Worm (Caenorhabditis elegans) whole organism, L4 larva: ENCODE measurements around the gene T28F3.9.

Source experiments
- ZK546.5 ChIP-seq, 2 experiments: sonication (generic microtip); optimal IDR thresholded peaks; 2 replicates each; lab custom pipeline; 2017; ENCODE audit warnings: missing biosample characterization in 2 of 2, missing genetic modification characterization in 2 of 2
- ceh-32 ChIP-seq: sonication (generic microtip); optimal IDR thresholded peaks from 2 replicates; lab custom pipeline; 2016; ENCODE audit warnings: mild to moderate bottlenecking, missing genetic modification characterization, missing compliant biosample characterization; ENCODE audit not compliant: poor library complexity
- dve-1 ChIP-seq: sonication (generic microtip); optimal IDR thresholded peaks from 2 replicates; lab custom pipeline; 2017; ENCODE audit warnings: antibody characterized with exemption, mild to moderate bottlenecking, missing genetic modification characterization, missing compliant biosample characterization; ENCODE audit not compliant: insufficient read depth
- fkh-10 ChIP-seq: fragments of 150-350 bp; optimal IDR thresholded peaks from 2 replicates; lab custom pipeline; 2014; ENCODE audit warnings: missing biosample characterization, missing genetic modification reagents, missing genetic modification characterization
- mdl-1 ChIP-seq, 2 experiments: fragments of 150-350 bp in 1 of 2; sonication (generic microtip) in 1 of 2; optimal IDR thresholded peaks; 2 replicates each; lab custom pipeline; 2014 to 2017; ENCODE audit warnings: missing biosample characterization in 2 of 2, missing genetic modification characterization in 2 of 2
- sdz-12 ChIP-seq: fragments of 200-800 bp; sonication (Bioruptor generic); optimal IDR thresholded peaks from 2 replicates; lab custom pipeline; 2018; ENCODE audit warnings: mild to moderate bottlenecking, missing genetic modification characterization, missing compliant biosample characterization
- unc-62 ChIP-seq, 3 experiments: fragments of 150-350 bp in 1 of 3; sonication (generic microtip); optimal IDR thresholded peaks in 2 of 3; peaks in 1 of 3; 1 replicate in 1 of 3; 2 replicates in 2 of 3; lab custom pipeline; 2014 to 2017; ENCODE audit warnings: missing biosample characterization in 3 of 3, missing genetic modification characterization in 3 of 3, missing genetic modification reagents in 3 of 3, missing genotype in 1 of 3
- vab-7 ChIP-seq: fragments of 200-800 bp; sonication (Bioruptor generic); IDR thresholded peaks from 2 replicates; pipeline ENCODE4 v1.3.6; 2022; ENCODE audit warnings: missing genetic modification reagents, missing genetic modification characterization, missing compliant biosample characterization

DNA sequence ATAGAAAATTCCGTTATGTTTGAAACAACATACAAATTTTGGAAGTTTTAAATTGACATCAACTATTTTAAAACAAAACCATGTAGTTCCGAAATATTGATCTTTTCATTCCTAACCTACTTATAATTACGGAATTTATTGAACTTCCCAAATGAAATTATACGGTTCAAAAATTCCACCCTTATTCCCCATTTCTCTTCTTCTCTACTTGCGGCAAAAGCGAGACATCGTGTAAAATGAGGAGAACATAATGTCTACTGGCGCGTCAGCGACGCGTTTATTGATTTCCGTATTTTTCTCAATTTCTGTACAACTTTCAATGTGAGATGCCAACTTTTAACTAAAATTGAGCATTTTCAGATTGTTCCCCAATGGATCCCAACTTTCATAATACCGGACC, 20.5 kb downstream of the T28F3.9 start, which contains the start of gene ceh-88:
- TF ChIP-seq fkh-10 (GFP tag; lab: Kevin White, UChicago) (no peak), ceh-32 (tag; lab: Kevin White, UChicago) (no peak), vab-7 (GFP tag; lab: Robert Waterston, UW) (no peak), mdl-1 (tag; optimal IDR thresholded peaks at IDR 0.05; lab: Kevin White, UChicago) (no peak), ZK546.5 (tag; optimal IDR thresholded peaks at IDR 0.05; lab: Kevin White, UChicago) (no peak), dve-1 (tag; lab: Kevin White, UChicago) (peak; percentile 15), unc-62 (GFP tag; optimal IDR thresholded peaks at IDR 0.05 in 1 of 2; lab: Kevin White, UChicago) (no peak), unc-62 (tag; optimal IDR thresholded peaks at IDR 0.05; lab: Kevin White, UChicago) (no peak), sdz-12 (GFP tag; lab: Kevin White, UChicago) (no peak)
